Fruit fly (Drosophila melanogaster) whole organism, larva: ENCODE data around the gene CG12075.

Experiments
- noc ChIP-seq: fragments of 200-800 bp; sonication (Bioruptor generic); optimal IDR thresholded peaks from 3 replicates; lab custom pipeline; 2019; ENCODE audit warnings: missing biosample characterization, mild to moderate bottlenecking, missing genetic modification characterization, moderate library complexity

Gene CG12075

dm6 chrX:8884678-8885077, 46.6 kb downstream of the CG12075 start:
- no peak for TF ChIP-seq noc (tag; lab: Kevin White, UChicago)

- TF ChIP-seq noc (tag; lab: Kevin White, UChicago), result no peak
These were observed 47.1 kb downstream of the CG12075 start for dm6 chrX:8885177-8885576.

- TF ChIP-seq noc (tag; lab: Kevin White, UChicago), result no peak
These were observed 49.3 kb downstream of the CG12075 start for dm6 chrX:8887410-8887809.

- TF ChIP-seq noc (tag; lab: Kevin White, UChicago), result no peak
These were observed 50.8 kb downstream of the CG12075 start for dm6 chrX:8888861-8889392.

DNA sequence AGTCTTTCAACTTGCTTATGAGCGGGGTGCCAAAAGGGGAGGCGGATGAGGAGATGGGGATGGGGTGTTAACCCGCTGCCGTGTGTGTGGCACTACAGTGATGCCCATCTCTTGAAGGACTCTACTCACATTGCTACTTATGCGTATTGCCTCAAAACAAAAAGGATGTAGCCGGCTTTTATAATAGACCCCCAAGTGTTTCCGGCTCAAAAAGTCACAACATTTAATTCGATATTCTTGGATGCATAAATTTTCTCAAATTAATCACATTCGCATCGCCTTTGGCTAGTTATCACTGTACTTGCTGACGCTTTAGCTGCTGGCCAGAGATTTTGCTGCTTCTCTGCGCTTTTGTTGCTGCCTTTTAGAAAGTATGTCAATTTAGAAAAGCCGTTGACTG, 52.9 kb downstream of the CG12075 start:
- TF ChIP-seq noc (tag; lab: Kevin White, UChicago), result no peak

- TF ChIP-seq noc (tag; lab: Kevin White, UChicago), result peak; percentile 53
These were observed 53.6 kb downstream of the CG12075 start for dm6 chrX:8891565-8892276.

- peak; percentile 70 for TF ChIP-seq noc (tag; lab: Kevin White, UChicago)
These were observed 54.4 kb downstream of the CG12075 start for dm6 chrX:8892445-8893009.

DNA sequence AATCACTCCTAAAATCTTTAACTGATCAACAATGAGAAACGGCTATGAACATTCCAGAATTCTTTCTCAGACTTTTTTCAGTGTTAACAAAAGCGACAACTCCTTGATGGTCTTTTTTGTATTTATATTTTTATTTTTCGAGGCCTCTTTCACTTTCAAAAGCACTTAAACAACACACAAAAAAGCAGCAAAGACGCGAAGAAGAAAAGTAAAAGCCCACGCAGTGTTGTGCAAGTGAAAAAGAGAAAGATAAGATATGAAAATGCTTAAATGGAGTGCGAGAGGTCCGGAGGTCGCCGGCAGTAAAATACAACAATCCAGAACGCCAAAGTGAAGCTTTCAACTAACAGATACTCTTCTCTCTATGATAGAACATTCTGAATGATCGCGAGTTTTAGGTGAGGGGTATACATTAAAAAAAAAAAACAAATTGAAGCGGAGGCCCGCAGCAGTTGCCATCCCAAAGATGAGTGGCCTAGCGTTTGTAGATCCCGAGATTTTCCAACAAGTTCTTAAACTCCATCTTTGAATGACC, 55.3 kb downstream of the CG12075 start:
- TF ChIP-seq noc (tag; lab: Kevin White, UChicago), result no peak

- peak; percentile 78 for TF ChIP-seq noc (tag; lab: Kevin White, UChicago)
These were observed 56.3 kb downstream of the CG12075 start for dm6 chrX:8894315-8895017.

DNA sequence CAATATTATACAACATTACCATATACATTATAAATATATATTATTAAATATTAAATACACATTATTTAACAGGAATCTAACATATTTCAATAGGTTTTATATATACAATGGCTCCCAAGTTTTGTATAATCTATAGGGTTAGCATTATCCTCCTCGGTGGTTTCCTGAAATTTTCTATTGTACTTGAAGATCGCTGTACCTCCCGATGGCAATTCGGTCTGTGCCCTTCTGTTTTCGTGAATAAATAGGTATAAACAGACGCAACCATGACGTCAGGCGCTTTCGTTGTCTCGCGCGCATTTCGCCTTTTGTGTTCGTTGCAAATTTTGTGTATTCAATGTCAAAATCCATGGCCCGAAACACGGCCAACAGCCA, 56.9 kb downstream of the CG12075 start:
- no peak for TF ChIP-seq noc (tag; lab: Kevin White, UChicago)

dm6 chrX:8895413-8895812, 57.3 kb downstream of the CG12075 start:
- TF ChIP-seq noc (tag; lab: Kevin White, UChicago), result no peak

- peak; percentile 89 for TF ChIP-seq noc (tag; lab: Kevin White, UChicago)
These were observed 58.0 kb downstream of the CG12075 start for dm6 chrX:8896080-8896479.

- no peak for TF ChIP-seq noc (tag; lab: Kevin White, UChicago)
These were observed 59.0 kb downstream of the CG12075 start for dm6 chrX:8896845-8897775.

DNA sequence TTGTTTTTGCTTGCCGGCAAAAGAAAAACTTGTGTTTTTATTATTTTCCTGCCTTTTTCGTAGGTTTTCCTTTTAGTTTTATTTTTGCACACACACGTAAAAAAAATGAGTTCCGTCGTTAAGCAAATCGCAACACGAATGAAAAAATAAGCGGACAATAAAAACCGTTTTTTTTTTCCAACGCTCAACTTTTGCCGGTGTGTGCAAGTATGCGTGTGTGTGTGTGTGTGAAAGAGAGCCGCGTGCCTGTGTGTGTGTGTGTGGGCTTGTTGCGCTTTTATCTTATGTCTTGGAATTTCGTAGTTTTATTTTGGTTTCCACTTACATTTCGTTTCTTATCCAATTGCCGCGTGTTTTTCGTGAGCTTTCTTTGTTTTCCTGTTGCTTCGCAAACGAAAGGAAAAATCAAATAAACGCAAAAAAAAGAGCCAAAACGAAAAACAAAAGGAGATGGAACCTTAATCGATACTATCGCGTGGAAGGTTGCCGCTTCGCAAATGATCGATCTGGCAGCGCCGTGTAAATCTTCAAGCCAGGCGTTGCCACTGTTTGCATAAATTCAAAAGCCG, 59.8 kb downstream of the CG12075 start, which contains the start of gene Moe:
Moe (minus strand) TSS at position 474 of the 569 bp plus-strand sequence.
- peak; percentile 31 for TF ChIP-seq noc (tag; lab: Kevin White, UChicago)

DNA sequence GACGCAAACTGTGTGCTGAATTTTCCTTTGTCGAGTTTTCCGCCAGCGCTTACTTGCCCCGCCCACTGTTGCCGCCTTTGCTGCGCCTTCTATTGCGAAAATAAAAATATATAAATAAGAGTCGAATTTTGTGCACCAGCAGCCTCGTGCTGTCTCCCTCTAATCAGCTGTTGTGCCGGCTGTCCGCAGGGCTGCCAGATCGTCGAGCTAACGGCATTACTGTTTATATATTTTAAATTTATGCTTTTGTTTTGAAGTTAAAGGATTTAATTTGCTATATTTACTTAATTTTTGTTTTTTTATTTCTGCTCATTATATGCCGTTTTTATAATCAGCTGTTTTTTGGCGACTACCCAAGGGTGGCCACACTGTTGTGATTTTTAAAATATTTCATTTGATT, 62.0 kb downstream of the CG12075 start, which contains the start of gene Uros1:
Uros1 (minus strand) TSS at position 171 of the 400 bp plus-strand sequence.
- no peak for TF ChIP-seq noc (tag; lab: Kevin White, UChicago)
